Worm (Caenorhabditis elegans): ENCODE results near the gene F54D5.9.

The F54D5.9 gene

DNA sequence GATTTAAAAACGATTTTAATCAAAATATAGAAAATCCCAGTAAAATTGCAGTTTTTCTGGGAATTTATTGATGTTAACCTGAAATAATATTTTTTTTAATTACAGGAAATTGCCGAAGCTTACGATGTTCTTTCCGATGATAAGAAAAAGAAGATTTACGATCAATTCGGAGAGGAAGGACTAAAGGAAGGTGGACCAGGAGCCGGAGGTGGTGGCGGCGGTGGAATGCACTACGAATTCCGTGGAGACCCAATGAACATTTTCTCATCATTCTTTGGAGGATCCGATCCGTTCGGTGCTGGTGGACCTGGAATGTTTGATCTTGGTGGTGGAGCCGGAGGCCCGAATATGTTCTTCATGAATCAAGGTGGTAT is 1.3 kb upstream of the F54D5.9 start:
- no peak for TF ChIP-seq sem-4 (tag; optimal IDR thresholded peaks at IDR 0.05)
- no peak for TF ChIP-seq lsy-2 (tag; optimal IDR thresholded peaks at IDR 0.05)
- no peak for TF ChIP-seq nhr-21 (tag; optimal IDR thresholded peaks at IDR 0.05)
- no peak for TF ChIP-seq sma-9 (GFP tag; optimal IDR thresholded peaks at IDR 0.05)
- TF ChIP-seq sma-9 (tag; optimal IDR thresholded peaks at IDR 0.05) = no peak
- TF ChIP-seq fos-1 (tag; optimal IDR thresholded peaks at IDR 0.05) = no peak

DNA sequence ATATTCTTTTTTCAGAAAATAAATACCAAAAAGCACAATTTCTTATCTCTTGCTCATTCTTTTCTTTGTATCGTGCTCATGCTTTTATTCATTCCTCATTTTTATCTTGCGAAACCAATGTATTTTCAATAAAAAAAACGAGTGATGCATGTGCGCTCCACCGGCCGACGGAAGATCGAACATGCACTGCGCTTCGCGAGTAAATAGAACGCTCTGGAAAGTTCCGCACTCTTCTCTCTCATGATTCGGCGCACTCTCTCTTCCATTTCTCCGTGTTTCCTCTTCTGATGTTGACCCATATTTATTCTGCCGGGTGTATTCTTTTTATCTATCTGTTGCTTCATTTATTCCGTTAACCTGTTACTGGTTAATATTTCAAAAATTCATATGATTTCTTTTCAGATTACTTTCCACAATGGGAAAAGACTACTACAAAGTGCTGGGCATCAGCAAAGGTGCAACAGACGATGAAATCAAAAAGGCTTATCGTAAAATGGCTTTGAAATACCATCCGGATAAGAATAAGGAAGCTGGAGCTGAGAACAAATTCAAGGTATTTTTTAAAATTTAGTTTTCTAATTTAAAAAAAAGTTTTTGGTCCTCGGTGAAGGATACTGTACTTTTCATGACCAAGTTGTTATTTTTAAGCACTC is 797 bp upstream of the F54D5.9 start, which contains the start of gene dnj-13:
Gene dnj-13, plus strand, starts transcription at position 403 of the 653 bp plus-strand sequence.
- TF ChIP-seq crh-2 (tag; optimal IDR thresholded peaks at IDR 0.05) = peak; percentile 93
- TF ChIP-seq elt-1 (tag; optimal IDR thresholded peaks at IDR 0.05) = no peak
- no peak for TF ChIP-seq aly-2 (tag; optimal IDR thresholded peaks at IDR 0.05)
- peak; percentile 7 for TF ChIP-seq alr-1 (tag; optimal IDR thresholded peaks at IDR 0.05)
- peak; percentile 98 for TF ChIP-seq sma-3 (GFP tag; optimal IDR thresholded peaks at IDR 0.05)
- TF ChIP-seq mbf-1 (tag; optimal IDR thresholded peaks at IDR 0.05) = no peak
- peak; percentile 97 for TF ChIP-seq sma-9 (GFP tag; optimal IDR thresholded peaks at IDR 0.05)
- no peak for TF ChIP-seq sma-9 (tag; optimal IDR thresholded peaks at IDR 0.05)
- no peak for TF ChIP-seq unc-39 (tag; optimal IDR thresholded peaks at IDR 0.05)
- peak; percentile 82 for TF ChIP-seq nhr-10 (tag; optimal IDR thresholded peaks at IDR 0.05)
- peak; percentile 96 for TF ChIP-seq F13H6.1 (tag; optimal IDR thresholded peaks at IDR 0.05)
- no peak for TF ChIP-seq nhr-12 (tag; optimal IDR thresholded peaks at IDR 0.05)
- peak; percentile 88 for TF ChIP-seq lin-11 (tag; optimal IDR thresholded peaks at IDR 0.05)
- TF ChIP-seq ZK546.5 (tag; optimal IDR thresholded peaks at IDR 0.05) = peak; percentile 38
- TF ChIP-seq Y55F3AM.14 (GFP tag; optimal IDR thresholded peaks at IDR 0.05) = peak; percentile 94
- peak; percentile 91 for TF ChIP-seq mab-5 (tag; optimal IDR thresholded peaks at IDR 0.05)
- peak; percentile 32 for TF ChIP-seq unc-62 (GFP tag; optimal IDR thresholded peaks at IDR 0.05)
- peak; percentile 66 for TF ChIP-seq blmp-1 (tag; optimal IDR thresholded peaks at IDR 0.05; ENCODE audit: insufficient read depth)
- peak; percentile 61 for TF ChIP-seq skn-1 (tag; optimal IDR thresholded peaks at IDR 0.05)
- peak; percentile 30 for TF ChIP-seq lin-39 (tag; optimal IDR thresholded peaks at IDR 0.05)
- TF ChIP-seq nhr-6 (tag; optimal IDR thresholded peaks at IDR 0.05) = peak; percentile 89
- TF ChIP-seq nhr-129 (tag; optimal IDR thresholded peaks at IDR 0.05) = peak; percentile 86
- peak; percentile 70 for TF ChIP-seq zag-1 (tag; optimal IDR thresholded peaks at IDR 0.05)
- peak; percentile 92 for TF ChIP-seq C34F6.9 (tag; optimal IDR thresholded peaks at IDR 0.05)
- TF ChIP-seq nhr-25 (tag; optimal IDR thresholded peaks at IDR 0.05) = peak; percentile 87
- peak; percentile 96 for TF ChIP-seq sem-4 (tag; optimal IDR thresholded peaks at IDR 0.05)
- peak; percentile 88 for TF ChIP-seq ama-1 (optimal IDR thresholded peaks at IDR 0.05)
- TF ChIP-seq nhr-11 (tag; optimal IDR thresholded peaks at IDR 0.05) = no peak
- peak; percentile 58 for TF ChIP-seq ceh-16 (tag; optimal IDR thresholded peaks at IDR 0.05)
- TF ChIP-seq nhr-237 (tag; optimal IDR thresholded peaks at IDR 0.05) = peak; percentile 43
- no peak for TF ChIP-seq peb-1 (tag; optimal IDR thresholded peaks at IDR 0.05)
- peak; percentile 52 for TF ChIP-seq R02D3.7 (tag; optimal IDR thresholded peaks at IDR 0.05)
- peak; percentile 54 for TF ChIP-seq ceh-82 (tag; optimal IDR thresholded peaks at IDR 0.05)
- peak; percentile 82 for TF ChIP-seq nhr-77 (tag; optimal IDR thresholded peaks at IDR 0.05)
- peak; percentile 81 for TF ChIP-seq fos-1 (tag; optimal IDR thresholded peaks at IDR 0.05)
- TF ChIP-seq lsy-2 (tag; optimal IDR thresholded peaks at IDR 0.05) = peak; percentile 89 to 92
- TF ChIP-seq unc-55 (GFP tag; optimal IDR thresholded peaks at IDR 0.05) = peak; percentile 95
- peak; percentile 78 for TF ChIP-seq snpc-4 (tag; optimal IDR thresholded peaks at IDR 0.05)
- no peak for TF ChIP-seq nhr-23 (tag; optimal IDR thresholded peaks at IDR 0.05)
- TF ChIP-seq ztf-1 (GFP tag; conservative IDR thresholded peaks at IDR 0.05) = no peak
- TF ChIP-seq dmd-4 (tag; optimal IDR thresholded peaks at IDR 0.05) = peak; percentile 14
- TF ChIP-seq lin-13 (GFP tag; optimal IDR thresholded peaks at IDR 0.05) = peak; percentile 92
- peak; percentile 76 for TF ChIP-seq egl-27 (tag; optimal IDR thresholded peaks at IDR 0.05)
- TF ChIP-seq ztf-11 (tag; optimal IDR thresholded peaks at IDR 0.05) = no peak
- peak; percentile 90 for TF ChIP-seq nhr-21 (tag; optimal IDR thresholded peaks at IDR 0.05)
- TF ChIP-seq gmeb-1 (tag; optimal IDR thresholded peaks at IDR 0.05) = peak; percentile 90
- TF ChIP-seq elt-3 (tag; optimal IDR thresholded peaks at IDR 0.05) = no peak
- peak; percentile 53 to 78 for TF ChIP-seq mdl-1 (tag; optimal IDR thresholded peaks at IDR 0.05)
- TF ChIP-seq ztf-4 (tag; optimal IDR thresholded peaks at IDR 0.05) = peak; percentile 89
